Fruit fly (Drosophila melanogaster) whole organism, embryonic: ENCODE results near the gene Smvt.
A peak's percentile ranks its signal among the peaks of the same experiment; 100 is the strongest.

Experiments used
- CG10654 ChIP-seq: fragments of 200-800 bp; sonication (Bioruptor generic); optimal IDR thresholded peaks from 2 replicates; lab custom pipeline; 2016; ENCODE audit warnings: missing biosample characterization, missing genetic modification characterization
- CG10979 ChIP-seq: fragments of 200-800 bp; sonication (Bioruptor generic); optimal IDR thresholded peaks from 2 replicates; lab custom pipeline; 2018; ENCODE audit warnings: missing biosample characterization, mild to moderate bottlenecking, missing genetic modification characterization, moderate library complexity
- CG12155 ChIP-seq: fragments of 200-800 bp; sonication (Bioruptor generic); optimal IDR thresholded peaks from 3 replicates; lab custom pipeline; 2016; ENCODE audit warnings: missing biosample characterization, missing genetic modification characterization
- CG13287 ChIP-seq: fragments of 200-800 bp; sonication (Bioruptor generic); IDR thresholded peaks from 2 replicates; pipeline ENCODE4 v1.3.6; 2022; ENCODE audit warnings: missing biosample characterization, missing genetic modification characterization; ENCODE audit not compliant: partially characterized antibody
- CG13424 ChIP-seq: fragments of 200-800 bp; sonication (Bioruptor generic); optimal IDR thresholded peaks from 2 replicates; lab custom pipeline; 2019; ENCODE audit warnings: missing biosample characterization, mild to moderate bottlenecking, missing genetic modification characterization, moderate library complexity
- CG14860 ChIP-seq: fragments of 200-800 bp; sonication (Bioruptor generic); IDR thresholded peaks from 3 replicates; pipeline ENCODE4 v1.3.6; 2022; ENCODE audit warnings: missing biosample characterization, missing genetic modification characterization; ENCODE audit not compliant: partially characterized antibody
- CG17359 ChIP-seq: fragments of 200-800 bp; sonication (Bioruptor generic); optimal IDR thresholded peaks from 3 replicates; lab custom pipeline; 2018; ENCODE audit warnings: missing biosample characterization, mild to moderate bottlenecking, missing genetic modification characterization, moderate library complexity
- CG1832 ChIP-seq: fragments of 200-800 bp; sonication (Bioruptor generic); optimal IDR thresholded peaks from 2 replicates; lab custom pipeline; 2017; ENCODE audit warnings: missing biosample characterization, mild to moderate bottlenecking, missing genetic modification characterization, inconsistent platforms
- CG18476 ChIP-seq: fragments of 200-800 bp; sonication (Bioruptor generic); optimal IDR thresholded peaks from 2 replicates; lab custom pipeline; 2016; ENCODE audit warnings: missing biosample characterization, mild to moderate bottlenecking, missing genetic modification characterization
- CG3726 ChIP-seq: fragments of 200-800 bp; sonication (Bioruptor generic); IDR thresholded peaks from 3 replicates; pipeline ENCODE4, ENCODE4 v1.3.6; 2022; ENCODE audit warnings: missing biosample characterization, missing genetic modification characterization
- CG4328 ChIP-seq: fragments of 200-800 bp; sonication (Bioruptor generic); optimal IDR thresholded peaks from 3 replicates; lab custom pipeline; 2017; ENCODE audit warnings: missing biosample characterization, missing genetic modification reagents, missing genetic modification characterization
- CG4730 ChIP-seq: fragments of 200-800 bp; sonication (Bioruptor generic); IDR thresholded peaks from 2 replicates; pipeline ENCODE4 v1.3.6; 2022; ENCODE audit warnings: missing biosample characterization, missing genetic modification characterization
- CG6254 ChIP-seq: fragments of 200-800 bp; sonication (Bioruptor generic); optimal IDR thresholded peaks from 3 replicates; lab custom pipeline; 2017; ENCODE audit warnings: mild to moderate bottlenecking, missing biosample characterization, missing genetic modification reagents, missing genetic modification characterization
- CG6854 ChIP-seq: fragments of 200-800 bp; sonication (Bioruptor generic); optimal IDR thresholded peaks from 3 replicates; lab custom pipeline; 2017; ENCODE audit warnings: missing biosample characterization, mild to moderate bottlenecking, missing genetic modification characterization
- CG7556 ChIP-seq: fragments of 200-800 bp; sonication (Bioruptor generic); optimal IDR thresholded peaks from 2 replicates; lab custom pipeline; 2017; ENCODE audit warnings: missing biosample characterization, mild to moderate bottlenecking, missing genetic modification characterization
- CG7963 ChIP-seq: fragments of 200-800 bp; sonication (Bioruptor generic); IDR thresholded peaks from 3 replicates; pipeline ENCODE4 v1.3.6; 2022; ENCODE audit warnings: missing biosample characterization, missing genetic modification characterization; ENCODE audit not compliant: partially characterized antibody
- CG8924 ChIP-seq: fragments of 200-800 bp; optimal IDR thresholded peaks from 3 replicates; lab custom pipeline; 2019; ENCODE audit warnings: missing biosample characterization, mild to moderate bottlenecking, missing genetic modification characterization, moderate library complexity
- CG9215 ChIP-seq: fragments of 200-800 bp; sonication (Bioruptor generic); IDR thresholded peaks from 2 replicates; pipeline ENCODE4 v1.3.6; 2022; ENCODE audit warnings: missing biosample characterization, missing genetic modification characterization
- CTCF ChIP-seq: fragments of 200-800 bp; sonication (Bioruptor generic); optimal IDR thresholded peaks from 2 replicates; lab custom pipeline; 2017; ENCODE audit warnings: missing biosample characterization, mild to moderate bottlenecking, missing genetic modification characterization, moderate library complexity
- Dek ChIP-seq: fragments of 200-800 bp; sonication (Bioruptor generic); optimal IDR thresholded peaks from 3 replicates; lab custom pipeline; 2019; ENCODE audit warnings: missing biosample characterization, mild to moderate bottlenecking, missing genetic modification characterization, moderate library complexity
- Drgx ChIP-seq: fragments of 200-800 bp; sonication (Bioruptor generic); IDR thresholded peaks from 2 replicates; pipeline ENCODE4 v1.3.6; 2022; ENCODE audit warnings: missing biosample characterization, missing genetic modification characterization
- Eip74EF ChIP-seq, 2 experiments: fragments of 200-800 bp in 1 of 2; fragments of >200 bp in 1 of 2; sonication (Bioruptor generic) in 1 of 2; optimal IDR thresholded peaks; 2 replicates each; lab custom pipeline; 2017 to 2019; ENCODE audit warnings: missing biosample characterization in 2 of 2, missing genetic modification characterization in 2 of 2, mild to moderate bottlenecking in 1 of 2, moderate library complexity in 1 of 2
- Gsc ChIP-seq: fragments of 200-800 bp; sonication (Bioruptor generic); IDR thresholded peaks from 2 replicates; pipeline ENCODE4 v1.3.6; 2022; ENCODE audit warnings: missing biosample characterization, missing genetic modification characterization
- HLHmδ ChIP-seq: fragments of 200-800 bp; sonication (Bioruptor generic); optimal IDR thresholded peaks from 2 replicates; lab custom pipeline; 2018; ENCODE audit warnings: missing biosample characterization, mild to moderate bottlenecking, missing genetic modification characterization, moderate library complexity
- Hmr ChIP-seq: fragments of 200-800 bp; sonication (Bioruptor generic); optimal IDR thresholded peaks from 3 replicates; lab custom pipeline; 2017; ENCODE audit warnings: mild to moderate bottlenecking, missing biosample characterization, missing genetic modification reagents, missing genetic modification characterization
- Hmx ChIP-seq: fragments of 200-800 bp; sonication (Bioruptor generic); optimal IDR thresholded peaks from 2 replicates; lab custom pipeline; 2016; ENCODE audit warnings: missing biosample characterization, missing genetic modification characterization
- Lpt ChIP-seq: fragments of >200 bp; optimal IDR thresholded peaks from 2 replicates; lab custom pipeline; 2018; ENCODE audit warnings: missing biosample characterization, missing genetic modification characterization
- MTF-1 ChIP-seq: fragments of 200-800 bp; sonication (Bioruptor generic); optimal IDR thresholded peaks from 2 replicates; lab custom pipeline; 2018; ENCODE audit warnings: missing biosample characterization, mild to moderate bottlenecking, missing genetic modification characterization, borderline replicate concordance
- Oaz ChIP-seq: fragments of 200-800 bp; sonication (Bioruptor generic); IDR thresholded peaks from 2 replicates; pipeline ENCODE4 v1.3.6; 2022; ENCODE audit warnings: missing biosample characterization, missing genetic modification characterization
- Rx ChIP-seq: fragments of 200-800 bp; sonication (Bioruptor generic); IDR thresholded peaks from 2 replicates; pipeline ENCODE4 v1.3.6; 2022; ENCODE audit warnings: missing biosample characterization, missing genetic modification characterization
- Stat92E ChIP-seq, 3 experiments: fragments of >200 bp in 2 of 3; fragments of 200-800 bp in 1 of 3; sonication (Bioruptor generic) in 1 of 3; optimal IDR thresholded peaks; 2 replicates each; lab custom pipeline; 2017 to 2019; ENCODE audit warnings: missing biosample characterization in 3 of 3, missing genetic modification characterization in 3 of 3, mild to moderate bottlenecking in 1 of 3, moderate library complexity in 1 of 3
- TFAM ChIP-seq: fragments of 200-800 bp; sonication (Bioruptor generic); optimal IDR thresholded peaks from 2 replicates; lab custom pipeline; 2017; ENCODE audit warnings: missing biosample characterization, missing genetic modification characterization, inconsistent platforms
- az2 ChIP-seq: fragments of 200-800 bp; sonication (Bioruptor generic); optimal IDR thresholded peaks from 3 replicates; lab custom pipeline; 2016; ENCODE audit warnings: missing biosample characterization, missing genetic modification characterization
- ci ChIP-seq: fragments of 200-800 bp; sonication (Bioruptor generic); IDR thresholded peaks from 3 replicates; pipeline ENCODE4 v1.3.6; 2022; ENCODE audit warnings: missing biosample characterization, missing genetic modification characterization
- crc ChIP-seq: fragments of 200-800 bp; sonication (Bioruptor generic); optimal IDR thresholded peaks from 2 replicates; lab custom pipeline; 2016; ENCODE audit warnings: missing biosample characterization, missing genetic modification characterization
- dmrt99B ChIP-seq: fragments of 200-800 bp; sonication (Bioruptor generic); optimal IDR thresholded peaks from 2 replicates; lab custom pipeline; 2018; ENCODE audit warnings: missing biosample characterization, mild to moderate bottlenecking, missing genetic modification characterization, moderate library complexity
- gcm ChIP-seq: fragments of 200-800 bp; sonication (Bioruptor generic); optimal IDR thresholded peaks from 2 replicates; lab custom pipeline; 2019; ENCODE audit warnings: missing biosample characterization, mild to moderate bottlenecking, missing genetic modification characterization, moderate library complexity
- insv ChIP-seq, 2 experiments: fragments of 200-800 bp; sonication (Bioruptor generic); optimal IDR thresholded peaks; 3 replicates each; lab custom pipeline; 2016 to 2018; ENCODE audit warnings: missing biosample characterization in 2 of 2, missing genetic modification characterization in 2 of 2
- nerfin-2 ChIP-seq: fragments of 200-800 bp; sonication (Bioruptor generic); IDR thresholded peaks from 2 replicates; pipeline ENCODE4 v1.3.6; 2022; ENCODE audit warnings: missing biosample characterization, missing genetic modification characterization; ENCODE audit not compliant: partially characterized antibody
- odd ChIP-seq: fragments of 200-800 bp; sonication (Bioruptor generic); optimal IDR thresholded peaks from 2 replicates; lab custom pipeline; 2017; ENCODE audit warnings: missing biosample characterization, mild to moderate bottlenecking, missing genetic modification characterization
- p53 ChIP-seq: fragments of 200-800 bp; sonication (Bioruptor generic); optimal IDR thresholded peaks from 2 replicates; lab custom pipeline; 2016; ENCODE audit warnings: missing biosample characterization, missing genetic modification characterization
- pho ChIP-seq: fragments of 200-800 bp; sonication (Bioruptor generic); optimal IDR thresholded peaks from 2 replicates; lab custom pipeline; 2016; ENCODE audit warnings: missing biosample characterization, missing genetic modification characterization
- row ChIP-seq: fragments of 200-800 bp; sonication (Bioruptor generic); IDR thresholded peaks from 3 replicates; pipeline ENCODE4 v1.3.6; 2022; ENCODE audit warnings: missing biosample characterization, missing genetic modification characterization
- sc ChIP-seq, 3 experiments: fragments of >200 bp in 2 of 3; fragments of 200-800 bp in 1 of 3; sonication (Bioruptor generic) in 1 of 3; optimal IDR thresholded peaks; 2 replicates in 2 of 3; 3 replicates in 1 of 3; lab custom pipeline; 2017; ENCODE audit warnings: mild to moderate bottlenecking in 1 of 3, missing biosample characterization in 1 of 3, missing genetic modification characterization in 1 of 3, missing genetic modification reagents in 1 of 3
- sd ChIP-seq: fragments of 200-800 bp; sonication (Bioruptor generic); optimal IDR thresholded peaks from 3 replicates; lab custom pipeline; 2018; ENCODE audit warnings: missing biosample characterization, mild to moderate bottlenecking, missing genetic modification characterization, moderate library complexity
- shn ChIP-seq: fragments of 200-800 bp; sonication (Bioruptor generic); optimal IDR thresholded peaks from 3 replicates; lab custom pipeline; 2016; ENCODE audit warnings: missing biosample characterization, missing genetic modification characterization
- unpg ChIP-seq: fragments of 200-800 bp; sonication (Bioruptor generic); optimal IDR thresholded peaks from 3 replicates; lab custom pipeline; 2018; ENCODE audit warnings: missing biosample characterization, mild to moderate bottlenecking, missing genetic modification characterization, moderate library complexity
- z ChIP-seq: fragments of 200-800 bp; sonication (Bioruptor generic); IDR thresholded peaks from 3 replicates; pipeline ENCODE4 v1.3.6; 2022; ENCODE audit warnings: missing biosample characterization, missing genetic modification characterization

The Smvt gene

DNA sequence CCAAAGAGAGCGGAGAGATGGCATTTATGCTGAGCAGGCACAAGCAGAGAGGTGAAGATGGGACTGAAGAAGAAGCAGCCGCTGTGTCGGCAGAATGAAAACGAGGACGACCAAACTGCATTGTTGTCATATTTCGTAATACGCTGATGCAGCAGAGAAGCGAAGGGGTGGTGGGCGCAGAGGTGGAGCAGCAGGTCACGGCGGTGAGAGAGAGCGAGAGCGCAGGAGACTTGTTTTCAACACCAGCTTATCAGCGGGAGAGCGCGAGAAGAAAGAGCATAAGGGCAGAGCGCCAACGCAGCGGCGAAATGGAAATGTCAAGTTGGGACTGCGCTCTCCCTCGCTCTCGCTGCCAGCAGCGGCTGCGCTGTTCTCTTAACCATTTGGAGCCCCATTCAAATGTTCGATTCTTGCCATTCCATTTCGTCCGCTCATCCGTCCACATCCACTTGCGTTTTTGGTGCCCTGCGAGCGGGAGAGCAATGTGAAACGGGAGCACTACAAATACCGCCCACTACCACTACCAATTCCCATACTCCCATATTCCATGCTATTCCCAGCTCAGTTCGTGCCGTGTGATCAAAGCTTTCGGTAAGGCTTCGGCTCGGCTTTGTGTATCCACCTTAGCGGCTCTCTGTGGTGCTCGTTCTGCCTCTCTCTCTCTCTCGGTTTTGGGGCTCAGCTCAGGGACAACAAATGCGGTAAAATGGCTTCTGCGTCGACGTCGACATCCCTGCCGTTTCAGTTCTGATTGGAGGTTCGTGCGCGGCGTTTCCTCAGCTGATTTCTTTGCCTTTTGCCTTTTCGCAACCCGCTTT, 47.9 kb downstream of the Smvt start, which contains the start of gene ttk (continued):
- TF ChIP-seq unpg (GFP tag; lab: Kevin White, UChicago), result no peak
- no peak for TF ChIP-seq Rx (GFP tag; lab: Robert Waterston, UW)
- TF ChIP-seq crc (GFP tag; lab: Kevin White, UChicago), result no peak
- TF ChIP-seq az2 (GFP tag; lab: Kevin White, UChicago), result no peak
- TF ChIP-seq Gsc (GFP tag; lab: Robert Waterston, UW), result no peak
- no peak for TF ChIP-seq CG17359 (tag; lab: Kevin White, UChicago)
- no peak for TF ChIP-seq Lpt (GFP tag; lab: Kevin White, UChicago)
- TF ChIP-seq gcm (GFP tag; lab: Kevin White, UChicago), result no peak
- no peak for TF ChIP-seq sc (optimal IDR thresholded peaks at IDR 0.05; lab: Kevin White, UChicago)
- no peak for TF ChIP-seq sc (GFP tag; optimal IDR thresholded peaks at IDR 0.05; lab: Kevin White, UChicago)
- no peak for TF ChIP-seq Drgx
- TF ChIP-seq insv (GFP tag; optimal IDR thresholded peaks at IDR 0.05; lab: Kevin White, UChicago), result no peak
- TF ChIP-seq CG8924 (tag; lab: Kevin White, UChicago), result peak; percentile 6
- no peak for TF ChIP-seq CG3726 (GFP tag; lab: Robert Waterston, UW)
- TF ChIP-seq HLHmδ, result peak; percentile 9
- TF ChIP-seq CG14860, result no peak
- no peak for TF ChIP-seq CTCF (GFP tag; lab: Kevin White, UChicago)
- TF ChIP-seq CG6254 (GFP tag; lab: Kevin White, UChicago), result peak; percentile 22
- TF ChIP-seq MTF-1 (GFP tag; lab: Kevin White, UChicago), result no peak
- peak; percentile 17 for TF ChIP-seq CG4328 (GFP tag; lab: Kevin White, UChicago)
- no peak for TF ChIP-seq CG10979
- TF ChIP-seq Dek (tag; lab: Kevin White, UChicago), result no peak
- TF ChIP-seq Hmr, result no peak
- no peak for TF ChIP-seq CG12155
- peak; percentile 8; the same call in 1 of the 3 replicates for TF ChIP-seq ci (GFP tag; lab: Robert Waterston, UW)
- TF ChIP-seq CG4730 (GFP tag; lab: Robert Waterston, UW), result no peak
- TF ChIP-seq CG9215, result no peak
- TF ChIP-seq CG10654 (GFP tag; lab: Kevin White, UChicago), result no peak
- TF ChIP-seq CG1832, result peak; percentile 53
- peak; percentile 13 for TF ChIP-seq dmrt99B (tag; lab: Kevin White, UChicago)
- no peak for TF ChIP-seq CG6854 (GFP tag; lab: Kevin White, UChicago)
- no peak for TF ChIP-seq CG7556
- TF ChIP-seq p53 (GFP tag; lab: Kevin White, UChicago), result no peak
- no peak for TF ChIP-seq CG13424 (tag; lab: Kevin White, UChicago)
- TF ChIP-seq odd (GFP tag; lab: Kevin White, UChicago), result peak; percentile 7
- peak; percentile 53 for TF ChIP-seq CG13287 (GFP tag; lab: Robert Waterston, UW)
- TF ChIP-seq CG7963 (GFP tag; lab: Robert Waterston, UW), result no peak
- TF ChIP-seq z (GFP tag; lab: Robert Waterston, UW), result 0 out of 3 replicates have a peak, but pooled peaks have one; percentile 11
- no peak for TF ChIP-seq Oaz
- TF ChIP-seq nerfin-2 (GFP tag; lab: Robert Waterston, UW), result no peak
- no peak for TF ChIP-seq row (GFP tag; lab: Robert Waterston, UW)
- TF ChIP-seq TFAM (GFP tag; lab: Kevin White, UChicago), result no peak
- TF ChIP-seq CG18476, result no peak
- TF ChIP-seq pho (GFP tag; lab: Kevin White, UChicago), result no peak
- TF ChIP-seq sd (tag; lab: Kevin White, UChicago), result peak; percentile 81
- TF ChIP-seq Stat92E (GFP tag; optimal IDR thresholded peaks at IDR 0.05; lab: Kevin White, UChicago), result no peak
- no peak for TF ChIP-seq shn (GFP tag; lab: Kevin White, UChicago)
- TF ChIP-seq Hmx (GFP tag; lab: Kevin White, UChicago), result no peak
- TF ChIP-seq Eip74EF (GFP tag; optimal IDR thresholded peaks at IDR 0.05; lab: Kevin White, UChicago), result peak in 1 of 2 experiments; percentile 16
